Worm (Caenorhabditis elegans) whole organism, L4/young adult: ENCODE data around the gene wdr-31.

Experiments used
- dao-5 ChIP-seq: sonication (generic microtip); optimal IDR thresholded peaks from 2 replicates; lab custom pipeline; 2016; ENCODE audit warnings: missing genotype, missing genetic modification characterization, moderate library complexity, missing compliant biosample characterization
- him-1 ChIP-seq: sonication (generic microtip); optimal IDR thresholded peaks from 2 replicates; lab custom pipeline; 2016; ENCODE audit warnings: missing genotype, missing genetic modification reagents, missing genetic modification characterization, missing compliant biosample characterization

DNA sequence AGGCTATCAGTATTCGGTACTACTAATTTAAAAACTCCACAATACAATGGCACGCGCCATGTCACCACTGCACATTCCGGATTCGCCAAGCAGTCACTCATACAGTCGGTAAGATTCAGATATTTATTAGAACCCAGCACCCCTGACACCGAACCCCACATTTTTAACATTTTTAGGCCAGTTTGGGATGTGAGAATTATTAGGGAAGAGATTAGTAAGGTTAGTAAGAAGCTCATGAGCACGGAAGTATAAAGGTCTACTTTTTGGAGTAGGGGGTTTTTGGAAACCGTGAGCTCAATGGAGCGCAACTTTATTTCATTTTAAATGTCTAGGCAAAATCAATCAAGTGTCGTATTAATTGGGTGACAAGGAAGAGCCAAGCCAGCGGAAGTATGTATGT is 22.9 kb upstream of the wdr-31 start, which contains the start of gene F29A7.8:
- TF ChIP-seq dao-5, result no peak
- TF ChIP-seq him-1 (tag; lab: Kevin White, UChicago), result no peak
